Worm (Caenorhabditis elegans) whole organism, late embryonic: ENCODE data around the gene R05G6.5.

Experiments
- F13H6.1 ChIP-seq: sonication (generic microtip); optimal IDR thresholded peaks from 2 replicates; lab custom pipeline; 2016; ENCODE audit warnings: missing genetic modification characterization, missing compliant biosample characterization
- ceh-19 ChIP-seq: fragments of 200-800 bp; sonication (Bioruptor generic); optimal IDR thresholded peaks from 2 replicates; lab custom pipeline; 2018; ENCODE audit warnings: mild to moderate bottlenecking, missing genetic modification characterization, missing compliant biosample characterization
- ets-4 ChIP-seq: sonication (generic microtip); optimal IDR thresholded peaks from 2 replicates; lab custom pipeline; 2016; ENCODE audit warnings: missing genetic modification characterization, missing compliant biosample characterization
- hlh-30 ChIP-seq: sonication (generic microtip); optimal IDR thresholded peaks from 2 replicates; lab custom pipeline; 2017; ENCODE audit warnings: antibody characterized with exemption, missing genetic modification characterization, missing compliant biosample characterization; ENCODE audit not compliant: insufficient read depth
- hlh-6 ChIP-seq: sonication (generic microtip); optimal IDR thresholded peaks from 2 replicates; lab custom pipeline; 2016; ENCODE audit warnings: missing genotype, missing genetic modification characterization, missing compliant biosample characterization
- lin-11 ChIP-seq: fragments of 200-800 bp; sonication (Bioruptor generic); optimal IDR thresholded peaks from 2 replicates; lab custom pipeline; 2018; ENCODE audit warnings: mild to moderate bottlenecking, missing genetic modification characterization, missing compliant biosample characterization
- pha-4 ChIP-seq: fragments of 150-350 bp; optimal IDR thresholded peaks from 2 replicates; lab custom pipeline; 2018; ENCODE audit warnings: missing biosample characterization, missing genetic modification reagents, missing genetic modification characterization
- pqm-1 ChIP-seq: sonication (generic microtip); optimal IDR thresholded peaks from 2 replicates; lab custom pipeline; 2016; ENCODE audit warnings: missing genetic modification characterization, missing compliant biosample characterization
- ref-2 ChIP-seq: sonication (generic microtip); optimal IDR thresholded peaks from 2 replicates; lab custom pipeline; 2016; ENCODE audit warnings: missing genetic modification characterization, missing compliant biosample characterization
- rnt-1 ChIP-seq: sonication (generic microtip); optimal IDR thresholded peaks from 2 replicates; lab custom pipeline; 2016; ENCODE audit warnings: missing genetic modification characterization, missing compliant biosample characterization
- sox-2 ChIP-seq: fragments of 200-800 bp; sonication (Bioruptor generic); IDR thresholded peaks from 2 replicates; pipeline ENCODE4 v1.3.6; 2022; ENCODE audit warnings: missing genetic modification reagents, missing genetic modification characterization, missing compliant biosample characterization
- sox-4 ChIP-seq: sonication (generic microtip); optimal IDR thresholded peaks from 2 replicates; lab custom pipeline; 2017; ENCODE audit warnings: mild to moderate bottlenecking, missing genetic modification characterization, inconsistent platforms, missing compliant biosample characterization
- tbx-2 ChIP-seq: sonication (generic microtip); optimal IDR thresholded peaks from 2 replicates; lab custom pipeline; 2016; ENCODE audit warnings: missing genetic modification characterization, missing compliant biosample characterization

ce11 chrIV:7558653-7559052 is 50.5 kb downstream of the R05G6.5 start:
- TF ChIP-seq ets-4 (tag; lab: Kevin White, UChicago) (no peak), rnt-1 (tag; lab: Kevin White, UChicago) (no peak), hlh-30 (no peak), ref-2 (tag; lab: Kevin White, UChicago) (no peak), lin-11 (tag; lab: Kevin White, UChicago) (no peak), tbx-2 (tag; lab: Kevin White, UChicago) (no peak), pqm-1 (tag; lab: Kevin White, UChicago) (no peak), ceh-19 (GFP tag; lab: Kevin White, UChicago) (no peak), F13H6.1 (tag; lab: Kevin White, UChicago) (no peak), sox-2 (GFP tag; lab: Robert Waterston, UW) (no peak), hlh-6 (no peak), sox-4 (tag; lab: Kevin White, UChicago) (no peak), pha-4 (tag; lab: Kevin White, UChicago) (no peak)
